Fruit fly (Drosophila melanogaster): ENCODE data around the gene CG2983.

The CG2983 gene

dm6 chr2L:2885503-2886225 is 38.2 kb downstream of the CG2983 start, which contains the start of the genes NTPase and lilli (continued):
- TF ChIP-seq CG11695 (GFP tag; IDR thresholded peaks at IDR 0.05) (peak; percentile 38; the same call in 1 of the 3 replicates), crol (GFP tag; IDR thresholded peaks at IDR 0.05) (0 out of 2 replicates have a peak, but pooled peaks have one; percentile 12), CG14667 (GFP tag; IDR thresholded peaks at IDR 0.05) (no peak), CG14965 (GFP tag; optimal IDR thresholded peaks at IDR 0.05; ENCODE audit: borderline replicate concordance) (no peak), CG1832 (GFP tag; optimal IDR thresholded peaks at IDR 0.05) (peak; percentile 81), dati (GFP tag; IDR thresholded peaks at IDR 0.05) (no peak), CG6254 (GFP tag; optimal IDR thresholded peaks at IDR 0.05) (no peak), btn (GFP tag; optimal IDR thresholded peaks at IDR 0.05) (peak; percentile 49), CG7556 (GFP tag; optimal IDR thresholded peaks at IDR 0.05) (peak; percentile 38), pb (GFP tag; optimal IDR thresholded peaks at IDR 0.05) (peak; percentile 64), croc (GFP tag; conservative IDR thresholded peaks at IDR 0.05) (no peak), bab2 (GFP tag; optimal IDR thresholded peaks at IDR 0.05) (peak; percentile 78), tna (GFP tag; IDR thresholded peaks at IDR 0.05; ENCODE audit: partially characterized antibody) (peak; percentile 86), Dfd (GFP tag; optimal IDR thresholded peaks at IDR 0.05) (no peak), HLH54F (GFP tag; optimal IDR thresholded peaks at IDR 0.05) (peak; percentile 74), prd (optimal IDR thresholded peaks at IDR 0.05) (no peak), prd (GFP tag; IDR thresholded peaks at IDR 0.05) (peak; percentile 67), Atf6 (GFP tag; IDR thresholded peaks at IDR 0.05) (peak; percentile 15; the same call in 1 of the 2 replicates), Usf (GFP tag; optimal IDR thresholded peaks at IDR 0.05) (no peak), fd64A (GFP tag; optimal IDR thresholded peaks at IDR 0.05) (no peak), Hand (GFP tag; optimal IDR thresholded peaks at IDR 0.05) (no peak), CG15696 (tag; optimal IDR thresholded peaks at IDR 0.05) (no peak), BEAF-32 (GFP tag; optimal IDR thresholded peaks at IDR 0.05) (peak; percentile 94), peb (GFP tag; IDR thresholded peaks at IDR 0.05) (no peak), chm (GFP tag; IDR thresholded peaks at IDR 0.05) (peak; percentile 70), kay (GFP tag; optimal IDR thresholded peaks at IDR 0.05) (peak; percentile 44), so (GFP tag; IDR thresholded peaks at IDR 0.05) (0 out of 3 replicates have a peak, but pooled peaks have one; percentile 40), cwo (GFP tag; optimal IDR thresholded peaks at IDR 0.05) (peak; percentile 25), CkIIα-i1 (GFP tag; IDR thresholded peaks at IDR 0.05) (no peak), CG6813 (GFP tag; optimal IDR thresholded peaks at IDR 0.05) (peak; percentile 10), CG10366 (GFP tag; IDR thresholded peaks at IDR 0.05) (peak; percentile 22; the same call in 1 of the 2 replicates), Opbp (GFP tag; IDR thresholded peaks at IDR 0.05; ENCODE audit: partially characterized antibody) (peak; percentile 93), chn (GFP tag; optimal IDR thresholded peaks at IDR 0.05) (peak; percentile 74), CG3995 (GFP tag; optimal IDR thresholded peaks at IDR 0.05) (peak; percentile 56), tll (GFP tag; optimal IDR thresholded peaks at IDR 0.05) (peak; percentile 20 to 65), hkb (optimal IDR thresholded peaks at IDR 0.05) (no peak), hkb (GFP tag; IDR thresholded peaks at IDR 0.05) (peak; percentile 50; the same call in 1 of the 2 replicates), Dp (GFP tag; optimal IDR thresholded peaks at IDR 0.05) (peak; percentile 11), NC2α (GFP tag; optimal IDR thresholded peaks at IDR 0.05) (no peak), CG12299 (tag; optimal IDR thresholded peaks at IDR 0.05) (no peak), Rx (GFP tag; IDR thresholded peaks at IDR 0.05) (no peak; the same call in 1 of the 2 replicates), Optix (GFP tag; IDR thresholded peaks at IDR 0.05) (peak; percentile 42; the same call in 1 of the 3 replicates), z (GFP tag; IDR thresholded peaks at IDR 0.05) (peak; percentile 73; the same call in 1 of the 3 replicates), CG13287 (GFP tag; IDR thresholded peaks at IDR 0.05; ENCODE audit: partially characterized antibody) (peak; percentile 92), CG15479 (GFP tag; optimal IDR thresholded peaks at IDR 0.05) (peak; percentile 50), jigr1 (GFP tag; IDR thresholded peaks at IDR 0.05) (no peak), danr (GFP tag; IDR thresholded peaks at IDR 0.05) (no peak), CG7745 (tag; optimal IDR thresholded peaks at IDR 0.05) (no peak), CG7963 (GFP tag; IDR thresholded peaks at IDR 0.05; ENCODE audit: partially characterized antibody) (peak; percentile 94)

Data from whole organism, embryonic.